Fruit fly (Drosophila melanogaster): Measurements from ENCODE around the gene CG18249.

CG18249 gene

DNA sequence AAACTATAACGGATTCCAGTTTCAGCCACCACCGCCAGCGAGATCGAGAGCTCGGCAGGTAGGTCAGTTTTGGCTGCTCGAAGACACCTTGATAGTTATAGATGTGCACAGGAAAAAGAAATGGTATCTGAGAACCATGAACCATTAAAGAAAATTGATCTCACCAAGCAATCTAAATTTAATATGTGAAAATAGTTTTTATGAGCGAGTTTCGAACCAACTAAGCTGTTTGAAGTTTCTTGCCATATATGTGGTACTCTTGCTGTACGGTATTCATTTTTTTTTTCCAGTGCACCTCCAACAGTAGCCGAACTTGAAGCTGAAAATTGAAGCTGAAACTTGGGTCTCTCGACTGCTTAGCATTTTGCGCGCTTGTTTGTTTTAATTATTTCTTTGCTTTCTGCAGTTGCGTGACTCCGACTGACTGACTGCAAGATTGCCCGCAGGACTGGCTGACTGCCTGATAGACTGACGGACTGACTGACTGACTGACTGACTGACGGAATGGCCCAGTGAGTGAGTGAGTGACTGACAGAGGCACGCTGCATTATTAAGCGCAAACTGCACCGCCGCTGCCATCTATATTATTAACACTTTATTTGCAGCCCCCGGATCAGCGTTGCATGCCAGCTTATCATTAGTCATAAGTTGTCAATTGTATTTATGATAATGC lies 48.3 kb upstream of the CG18249 start (continued):
- TF ChIP-seq D (optimal IDR thresholded peaks at IDR 0.05) (no peak), D (GFP tag; optimal IDR thresholded peaks at IDR 0.05) (peak; percentile 9), CG8089 (GFP tag; optimal IDR thresholded peaks at IDR 0.05) (peak; percentile 35), zen (tag; optimal IDR thresholded peaks at IDR 0.05) (no peak), ap (GFP tag; IDR thresholded peaks at IDR 0.05) (no peak), Scr (GFP tag; IDR thresholded peaks at IDR 0.05; ENCODE audit: partially characterized antibody) (no peak), H15 (GFP tag; IDR thresholded peaks at IDR 0.05) (no peak), amos (GFP tag; IDR thresholded peaks at IDR 0.05; ENCODE audit: partially characterized antibody) (no peak), kni (GFP tag; optimal IDR thresholded peaks at IDR 0.05) (peak; percentile 15), caup (GFP tag; optimal IDR thresholded peaks at IDR 0.05; ENCODE audit: severe bottlenecking) (no peak), lola (GFP tag; optimal IDR thresholded peaks at IDR 0.05) (peak in 1 of 3 experiments; percentile 40), CG10565 (GFP tag; optimal IDR thresholded peaks at IDR 0.05) (no peak), Ada2b (GFP tag; IDR thresholded peaks at IDR 0.05) (no peak), CG10979 (tag; optimal IDR thresholded peaks at IDR 0.05) (peak; percentile 61), cg (GFP tag; optimal IDR thresholded peaks at IDR 0.05) (no peak), sima (GFP tag; optimal IDR thresholded peaks at IDR 0.05) (no peak), az2 (GFP tag; optimal IDR thresholded peaks at IDR 0.05) (peak; percentile 56), Poxn (GFP tag; IDR thresholded peaks at IDR 0.05) (no peak), tx (GFP tag; optimal IDR thresholded peaks at IDR 0.05) (no peak), CG7786 (GFP tag; optimal IDR thresholded peaks at IDR 0.05) (peak; percentile 14), vfl (GFP tag; optimal IDR thresholded peaks at IDR 0.05) (no peak), Vsx1 (GFP tag; optimal IDR thresholded peaks at IDR 0.05) (no peak), CG33557 (GFP tag; optimal IDR thresholded peaks at IDR 0.05) (peak; percentile 37), mam (GFP tag; optimal IDR thresholded peaks at IDR 0.05) (no peak), Rfx (GFP tag; IDR thresholded peaks at IDR 0.05) (no peak), tgo (GFP tag; IDR thresholded peaks at IDR 0.05) (peak; percentile 44), CG6175 (GFP tag; IDR thresholded peaks at IDR 0.05) (no peak), mirr (GFP tag; optimal IDR thresholded peaks at IDR 0.05) (no peak), CG32532 (GFP tag; IDR thresholded peaks at IDR 0.05) (no peak), Sox102F (GFP tag; optimal IDR thresholded peaks at IDR 0.05) (peak; percentile 72), Oaz (GFP tag; IDR thresholded peaks at IDR 0.05) (no peak), CG14050 (GFP tag; IDR thresholded peaks at IDR 0.05) (no peak), CG15269 (tag; optimal IDR thresholded peaks at IDR 0.05) (peak; percentile 40), CG14860 (GFP tag; IDR thresholded peaks at IDR 0.05; ENCODE audit: partially characterized antibody) (no peak), salm (tag; optimal IDR thresholded peaks at IDR 0.05) (peak; percentile 36), Stat92E (GFP tag; optimal IDR thresholded peaks at IDR 0.05) (no peak), otp (GFP tag; IDR thresholded peaks at IDR 0.05) (peak; percentile 61; the same call in 1 of the 3 replicates), esg (GFP tag; conservative IDR thresholded peaks at IDR 0.05) (peak; percentile 32; the same call in 1 of the 2 replicates), ewg (GFP tag; optimal IDR thresholded peaks at IDR 0.05) (peak; percentile 7), al (GFP tag; IDR thresholded peaks at IDR 0.05) (no peak), CG6854 (GFP tag; optimal IDR thresholded peaks at IDR 0.05) (no peak), rib (GFP tag; IDR thresholded peaks at IDR 0.05) (no peak), stwl (tag; optimal IDR thresholded peaks at IDR 0.05) (no peak), CG15696 (tag; optimal IDR thresholded peaks at IDR 0.05) (peak; percentile 34), gsb-n (tag; optimal IDR thresholded peaks at IDR 0.05) (peak; percentile 54), ato (GFP tag; IDR thresholded peaks at IDR 0.05; ENCODE audit: partially characterized antibody) (no peak), slbo (GFP tag; IDR thresholded peaks at IDR 0.05) (peak; percentile 32; the same call in 1 of the 2 replicates), CG9817 (tag; optimal IDR thresholded peaks at IDR 0.05) (no peak), CG14014 (GFP tag; IDR thresholded peaks at IDR 0.05) (no peak)
